Fruit fly (Drosophila melanogaster) whole organism: Measurements from ENCODE around the gene nod.
"Not testable (repeated sequence)": the region's sequence is repeated elsewhere in the genome, so short reads cannot be mapped to it uniquely, and the experiment has no call there.

Experiments used
- CG8478 ChIP-seq: fragments of >200 bp; optimal IDR thresholded peaks from 2 replicates; lab custom pipeline; 2018; ENCODE audit warnings: inconsistent platforms
- Dll ChIP-seq: fragments of >200 bp; optimal IDR thresholded peaks from 2 replicates; lab custom pipeline; 2017
- EcR ChIP-seq, 2 experiments: fragments of >200 bp; optimal IDR thresholded peaks; 2 replicates each; lab custom pipeline; 2017; ENCODE audit warnings: missing biosample characterization in 2 of 2, missing genetic modification characterization in 2 of 2, missing genetic modification reagents in 2 of 2
- pan ChIP-seq: fragments of >200 bp; optimal IDR thresholded peaks from 2 replicates; lab custom pipeline; 2017
- psq ChIP-seq: fragments of >200 bp; optimal IDR thresholded peaks from 2 replicates; lab custom pipeline; 2017
- usp ChIP-seq: fragments of >200 bp; optimal IDR thresholded peaks from 2 replicates; lab custom pipeline; 2017; ENCODE audit warnings: missing biosample characterization, missing genetic modification characterization, mixed read lengths

nod gene

DNA sequence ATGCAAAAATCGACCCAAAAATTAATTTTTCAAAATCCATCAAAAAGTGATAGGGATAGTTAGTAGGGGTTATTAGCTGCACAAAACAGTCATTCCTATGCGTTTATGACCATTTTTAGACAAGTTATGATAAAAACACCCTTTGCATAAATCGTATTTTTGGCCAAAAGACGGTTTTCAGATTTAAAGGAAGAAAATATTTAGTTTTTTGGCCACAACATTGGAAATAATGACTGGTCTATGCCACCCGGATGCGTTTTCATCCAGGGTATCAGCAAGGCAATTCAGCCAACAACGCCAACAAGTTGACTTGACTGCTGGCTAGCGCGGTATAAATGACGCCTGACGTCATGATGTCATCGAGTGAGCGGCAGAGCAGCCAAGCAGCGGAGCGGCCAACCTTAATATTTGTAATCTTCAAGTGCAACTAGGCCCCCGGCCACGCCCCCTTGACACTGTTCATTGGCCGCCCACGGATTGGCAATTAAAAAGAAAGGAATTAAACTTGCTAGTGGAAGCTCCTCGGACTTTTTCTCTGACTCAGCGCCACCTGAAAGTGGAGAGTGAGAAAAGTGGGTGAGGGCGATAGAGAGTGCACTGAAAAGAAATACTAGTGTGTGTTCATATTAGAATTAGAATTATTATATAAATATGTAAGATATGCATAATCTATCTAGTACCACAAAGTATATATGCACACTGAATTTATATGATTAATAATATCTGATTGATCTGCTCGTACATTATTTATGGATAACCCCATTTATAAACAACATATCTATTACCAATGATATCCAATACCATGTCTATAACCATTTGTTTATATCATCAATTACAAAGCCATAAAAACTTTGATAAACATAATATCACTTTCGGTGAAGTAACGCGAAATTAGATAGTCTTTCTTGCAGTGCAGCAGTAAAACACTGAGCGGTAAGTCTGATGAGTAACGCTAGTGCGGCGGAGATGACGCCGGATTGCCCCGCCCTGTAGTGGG is 20.5 kb upstream of the nod start:
- TF ChIP-seq Dll (lab: Kevin White, UChicago), result no peak
- no peak for TF ChIP-seq CG8478 (lab: Kevin White, UChicago)
- TF ChIP-seq usp, result no peak
- no peak for TF ChIP-seq EcR (GFP tag; optimal IDR thresholded peaks at IDR 0.05; lab: Kevin White, UChicago)
- no peak for TF ChIP-seq psq (lab: Kevin White, UChicago)
- peak; percentile 73 for TF ChIP-seq pan (lab: Kevin White, UChicago)

DNA sequence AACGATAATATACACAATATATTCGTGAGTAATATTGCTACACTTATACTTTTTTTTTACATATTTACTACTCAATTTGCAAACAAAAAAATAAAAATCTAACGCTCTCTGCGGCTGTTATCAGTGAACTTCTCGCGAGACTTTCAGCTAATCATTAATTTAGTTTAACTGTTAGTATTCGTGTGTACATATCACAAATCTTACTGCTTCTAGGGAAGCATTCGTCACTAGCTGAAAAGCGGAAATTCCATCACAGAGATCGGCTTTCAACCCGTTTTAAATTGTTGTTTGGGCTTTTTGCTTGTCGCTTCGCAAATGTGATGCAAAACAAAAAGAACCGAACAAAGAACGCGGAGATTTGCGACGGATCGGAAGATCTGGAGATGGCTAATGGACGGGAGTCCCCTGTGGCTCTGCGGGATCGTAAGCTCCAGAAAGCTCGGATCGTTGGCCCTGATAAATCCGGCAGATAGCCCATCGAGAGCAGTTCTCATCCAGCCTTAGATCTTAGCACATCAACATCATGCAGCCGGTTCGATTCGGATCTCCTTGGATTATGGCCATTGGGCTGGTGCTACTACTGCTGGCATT is 19.0 kb upstream of the nod start, which contains the start of gene PGRP-SA:
PGRP-SA (plus strand) TSS at position 194 of the 591 bp plus-strand sequence.
- TF ChIP-seq psq (lab: Kevin White, UChicago), result no peak
- no peak for TF ChIP-seq CG8478 (lab: Kevin White, UChicago)
- no peak for TF ChIP-seq EcR (GFP tag; optimal IDR thresholded peaks at IDR 0.05; lab: Kevin White, UChicago)
- TF ChIP-seq Dll (lab: Kevin White, UChicago), result no peak
- TF ChIP-seq pan (lab: Kevin White, UChicago), result no peak
- TF ChIP-seq usp, result no peak

DNA sequence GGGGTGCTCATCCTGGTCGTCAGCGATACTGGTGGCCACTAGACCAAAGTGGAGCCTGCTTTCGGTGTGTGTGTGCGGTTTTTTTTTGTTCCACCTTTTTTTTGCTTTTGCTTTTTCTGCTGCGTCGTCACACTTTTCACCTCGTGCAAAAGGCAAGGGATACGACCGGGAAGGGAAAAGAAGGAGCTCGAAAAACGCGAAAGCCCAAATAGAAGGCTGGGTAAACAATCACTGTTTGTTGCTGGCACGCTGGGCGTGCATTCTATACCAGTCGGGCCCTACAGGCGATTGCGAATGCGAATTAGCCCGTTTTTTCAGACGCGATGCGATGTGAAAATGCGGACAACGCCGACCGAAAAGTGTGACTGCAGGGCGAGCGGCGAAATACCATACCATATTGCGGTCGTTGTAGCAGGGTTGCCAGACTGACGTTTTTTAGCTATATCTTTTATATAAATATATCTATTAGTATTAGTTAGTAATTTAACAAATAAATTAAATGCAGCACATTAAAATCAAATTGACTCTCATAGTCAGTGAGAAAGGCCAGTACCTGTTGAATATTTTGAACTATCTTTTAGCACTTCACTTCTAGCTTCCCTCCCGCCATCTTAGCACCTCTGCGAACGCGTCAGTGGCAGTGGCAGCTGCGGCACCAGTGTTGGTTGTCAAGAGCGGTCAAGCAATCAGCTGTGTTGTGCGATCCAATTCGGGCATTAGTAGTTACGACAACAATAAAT is 10.4 kb upstream of the nod start, which contains the start of the genes Polr2A and CG11699:
Polr2A (minus strand) TSS at position 371 of the 740 bp plus-strand sequence.
CG11699 (plus strand) TSS at position 666 of the 740 bp plus-strand sequence.
- TF ChIP-seq usp (no peak), EcR (GFP tag; optimal IDR thresholded peaks at IDR 0.05; lab: Kevin White, UChicago) (no peak), CG8478 (lab: Kevin White, UChicago) (no peak), Dll (lab: Kevin White, UChicago) (no peak), pan (lab: Kevin White, UChicago) (no peak), psq (lab: Kevin White, UChicago) (no peak)

DNA sequence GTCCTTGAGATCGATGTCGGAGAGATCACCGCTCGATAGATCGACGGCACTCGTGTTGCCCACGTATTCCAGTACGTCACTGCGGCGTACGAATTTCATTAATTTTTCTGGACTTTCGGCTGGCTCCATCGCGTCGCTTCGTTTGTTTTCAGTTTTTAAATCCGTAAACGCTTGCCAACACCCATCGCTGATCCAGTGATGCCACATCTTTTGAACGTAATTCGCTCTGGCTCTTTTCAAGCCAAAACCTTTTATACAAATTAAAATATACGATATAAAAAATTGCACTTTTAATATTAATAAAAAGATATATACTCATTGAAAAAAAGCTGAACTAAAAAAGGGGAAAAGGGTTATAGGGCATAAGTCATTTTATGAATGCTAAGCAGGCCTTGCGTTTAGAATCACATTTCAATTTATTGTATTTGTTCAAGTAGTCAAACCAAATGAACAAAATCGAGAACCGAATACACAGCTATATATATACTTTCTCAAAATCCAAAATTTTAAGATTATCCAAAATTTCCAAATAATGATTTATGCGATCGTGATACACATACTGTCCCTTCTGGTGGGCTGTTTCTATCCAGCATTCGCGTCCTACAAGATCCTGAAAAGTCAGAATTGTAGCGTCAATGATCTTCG is 8.2 kb upstream of the nod start, which contains the start of the genes Kmn1 and Reepl1:
Kmn1 (minus strand) TSS at position 173 of the 645 bp plus-strand sequence.
Reepl1 (plus strand) TSS at position 438 of the 645 bp plus-strand sequence.
- TF ChIP-seq psq (lab: Kevin White, UChicago) (no peak), Dll (lab: Kevin White, UChicago) (no peak), pan (lab: Kevin White, UChicago) (no peak), CG8478 (lab: Kevin White, UChicago) (no peak), EcR (GFP tag; optimal IDR thresholded peaks at IDR 0.05; lab: Kevin White, UChicago) (no peak), usp (no peak)

DNA sequence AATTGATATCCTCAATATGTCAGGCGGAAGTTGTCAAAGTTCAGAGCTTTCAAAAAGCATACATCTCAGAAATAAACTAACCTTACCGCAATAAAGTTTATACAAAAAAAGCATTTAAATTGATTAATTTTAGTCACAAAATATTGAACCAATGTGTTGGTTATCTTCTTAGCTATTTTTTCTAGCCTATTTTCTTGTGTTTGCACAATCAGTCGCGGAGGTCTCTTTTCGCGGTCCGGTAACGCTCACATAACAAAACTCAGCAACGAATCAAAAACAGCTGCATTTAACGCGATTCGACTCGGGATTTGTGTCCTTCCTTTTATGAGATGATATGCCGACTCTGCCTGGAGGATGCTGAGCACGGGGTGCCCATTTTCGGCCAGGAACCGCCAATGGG is 7.0 kb upstream of the nod start, which contains the start of gene CG11696:
CG11696 (plus strand) TSS at position 203 of the 400 bp plus-strand sequence.
- TF ChIP-seq psq (lab: Kevin White, UChicago) (no peak), usp (no peak), EcR (GFP tag; optimal IDR thresholded peaks at IDR 0.05; lab: Kevin White, UChicago) (no peak), pan (lab: Kevin White, UChicago) (no peak), Dll (lab: Kevin White, UChicago) (no peak), CG8478 (lab: Kevin White, UChicago) (no peak)

DNA sequence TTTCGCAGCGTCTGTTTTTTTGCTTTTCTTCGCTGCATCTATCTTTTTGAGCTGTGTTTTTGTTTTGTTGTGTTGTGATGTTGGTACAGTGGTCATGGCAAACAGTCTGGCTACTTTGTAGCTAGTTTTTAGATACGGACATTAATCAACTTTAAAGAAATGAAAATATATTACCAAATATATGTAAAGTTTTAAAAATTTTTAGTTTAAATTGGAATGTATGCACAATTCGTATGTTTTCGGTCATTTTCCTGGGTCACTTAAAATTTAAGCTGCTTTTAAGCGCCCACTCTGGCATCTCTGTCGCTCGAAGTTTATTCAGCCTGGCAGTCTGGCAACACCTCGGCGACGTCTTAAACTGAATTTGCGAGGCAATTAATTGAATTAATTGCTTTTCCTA is 4.0 kb upstream of the nod start, which contains the start of gene CG11695:
CG11695 (plus strand) TSS at position 344 of the 400 bp plus-strand sequence.
- no peak for TF ChIP-seq psq (lab: Kevin White, UChicago)
- no peak for TF ChIP-seq CG8478 (lab: Kevin White, UChicago)
- no peak for TF ChIP-seq Dll (lab: Kevin White, UChicago)
- no peak for TF ChIP-seq EcR (GFP tag; optimal IDR thresholded peaks at IDR 0.05; lab: Kevin White, UChicago)
- no peak for TF ChIP-seq usp
- TF ChIP-seq pan (lab: Kevin White, UChicago), result no peak

DNA sequence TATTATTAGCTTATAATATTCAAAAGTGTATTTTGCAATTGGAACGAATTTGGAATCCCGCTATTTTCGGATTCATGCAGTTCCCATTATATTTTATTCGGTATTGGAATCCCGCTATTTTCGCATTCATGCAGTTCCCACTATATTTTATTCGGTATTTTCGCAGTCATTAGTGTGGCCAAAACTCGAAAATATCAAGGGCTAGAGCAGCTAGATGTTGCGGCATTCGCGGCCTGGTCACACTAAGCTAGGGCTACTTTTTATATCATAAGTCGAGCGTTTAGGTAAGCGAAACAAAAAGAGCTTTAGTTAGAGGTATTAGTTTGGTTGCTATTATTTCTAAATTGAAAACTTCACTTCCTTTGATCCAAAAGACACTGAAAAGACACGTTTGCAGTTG is 1.7 kb upstream of the nod start:
- TF ChIP-seq pan (lab: Kevin White, UChicago) (no peak), EcR (GFP tag; optimal IDR thresholded peaks at IDR 0.05; lab: Kevin White, UChicago) (no peak), psq (lab: Kevin White, UChicago) (no peak), Dll (lab: Kevin White, UChicago) (no peak)

DNA sequence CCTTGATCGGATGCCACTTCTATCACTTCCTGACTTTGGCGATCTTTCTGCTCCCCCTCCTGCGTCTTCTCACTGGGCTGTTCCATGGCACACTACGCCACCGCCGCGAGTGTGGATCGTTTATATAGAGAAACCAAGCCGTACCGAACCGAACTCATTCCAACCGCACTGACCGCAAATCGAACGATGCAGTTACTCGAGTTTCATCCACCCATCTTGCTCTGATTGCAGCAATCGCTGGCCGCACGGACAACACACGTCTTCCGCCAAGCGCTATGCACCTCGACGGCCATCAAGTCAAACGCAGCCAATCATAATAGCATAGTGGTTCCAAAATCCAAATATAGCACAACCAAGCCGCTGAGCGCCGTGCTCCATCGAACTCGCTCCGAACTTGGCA is 3.5 kb downstream of the nod start, which contains the start of gene pkm:
pkm (minus strand) TSS at position 101 of the 400 bp plus-strand sequence.
- TF ChIP-seq psq (lab: Kevin White, UChicago), result no peak
- TF ChIP-seq pan (lab: Kevin White, UChicago), result no peak
- TF ChIP-seq Dll (lab: Kevin White, UChicago), result no peak
- no peak for TF ChIP-seq usp
- no peak for TF ChIP-seq EcR (GFP tag; optimal IDR thresholded peaks at IDR 0.05; lab: Kevin White, UChicago)
- no peak for TF ChIP-seq CG8478 (lab: Kevin White, UChicago)

DNA sequence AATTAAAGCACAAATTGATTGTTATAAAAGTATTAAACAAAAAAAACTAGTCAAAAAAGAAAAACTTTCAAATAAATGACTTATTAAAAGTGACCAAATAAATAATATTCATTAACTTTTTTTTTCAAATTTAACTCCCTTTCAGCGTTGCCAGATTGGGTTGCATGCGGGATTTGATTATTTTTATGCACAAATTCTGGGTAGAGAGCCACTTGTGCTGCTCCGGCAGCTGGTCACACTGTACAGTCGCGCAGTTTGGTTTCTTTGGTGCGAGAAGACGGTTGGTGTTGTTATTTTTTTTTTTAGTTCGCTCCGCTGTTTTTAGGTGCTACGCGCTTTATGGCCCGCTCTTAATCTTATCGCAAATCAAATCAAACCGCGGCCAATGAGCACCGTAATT is 19.0 kb downstream of the nod start, which contains the start of gene rho-4:
rho-4 (plus strand) TSS at position 250 of the 400 bp plus-strand sequence.
- TF ChIP-seq Dll (lab: Kevin White, UChicago); psq (lab: Kevin White, UChicago); usp: not testable (repeated sequence)

DNA sequence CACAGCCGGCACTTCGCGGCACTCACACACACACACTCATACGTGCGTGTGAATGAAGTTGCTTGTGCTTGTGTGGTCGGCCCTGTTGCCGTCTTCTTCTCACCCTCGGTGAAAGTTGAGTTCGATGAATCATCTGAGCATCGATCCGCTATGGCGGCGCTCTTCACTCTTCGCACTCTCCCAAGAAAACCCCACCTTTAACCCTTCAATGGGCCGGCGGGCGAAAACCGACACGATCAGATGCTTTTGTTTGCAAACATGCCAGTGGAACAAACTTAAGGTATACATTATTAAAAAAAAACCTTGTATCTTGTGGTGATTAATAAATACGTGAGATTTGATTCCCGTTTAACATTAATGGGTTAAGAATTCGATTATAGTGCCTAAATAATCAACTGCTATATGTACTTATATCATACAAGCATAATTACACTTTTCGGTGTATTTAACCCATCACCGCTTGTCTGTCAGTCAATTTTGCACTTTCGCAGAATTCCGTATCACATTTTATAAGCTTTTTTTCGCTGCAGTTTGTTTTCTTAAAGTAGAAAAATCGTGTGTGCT is 20.3 kb downstream of the nod start:
- TF ChIP-seq EcR (GFP tag; optimal IDR thresholded peaks at IDR 0.05; lab: Kevin White, UChicago) (no peak), psq (lab: Kevin White, UChicago) (no peak), Dll (lab: Kevin White, UChicago) (no peak), pan (lab: Kevin White, UChicago) (no peak), usp (no peak), CG8478 (lab: Kevin White, UChicago) (no peak)
